Worm (Caenorhabditis elegans): ENCODE measurements around the gene pud-1.2.
"Not testable (repeated sequence)": the region's sequence is repeated elsewhere in the genome, so short reads cannot be mapped to it uniquely, and the experiment has no call there.

pud-1.2 gene

ce11 chrV:2331616-2332015 is 9.2 kb upstream of the pud-1.2 start, which contains the start of gene irld-32:
Gene irld-32, plus strand, starts transcription at chrV:2331916.
- not testable (repeated sequence) for TF ChIP-seq lsy-2 (tag; optimal IDR thresholded peaks at IDR 0.05); unc-120 (tag; optimal IDR thresholded peaks at IDR 0.05; ENCODE audit: poor library complexity, severe bottlenecking); lin-32 (GFP tag; optimal IDR thresholded peaks at IDR 0.05)

- TF ChIP-seq mep-1, zip-8, mls-2 (tag; optimal IDR thresholded peaks at IDR 0.05): not testable (repeated sequence)
Measured at ce11 chrV:2330129-2330528, 7.8 kb upstream of the pud-1.2 start, which contains the start of gene pud-1.1. Gene pud-1.1, plus strand, starts transcription at chrV:2330429.

DNA sequence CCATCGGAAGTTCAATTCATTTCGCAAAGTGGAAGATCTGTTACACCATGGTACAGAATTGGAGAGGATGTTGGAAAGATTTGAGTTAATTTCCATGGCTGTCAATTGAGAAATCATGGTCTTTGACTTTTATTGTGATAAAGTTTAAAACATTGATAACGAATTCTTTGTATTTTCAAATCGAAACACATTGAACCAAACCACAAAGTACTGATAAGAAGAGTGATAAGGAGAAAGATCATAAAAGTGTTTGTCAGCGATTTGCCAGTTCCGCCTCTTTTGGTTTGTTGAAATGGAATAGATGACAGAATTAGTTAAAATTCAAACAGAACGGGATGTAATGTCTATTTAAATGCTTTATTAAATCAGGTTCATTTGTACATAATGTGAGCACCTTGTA is 4.8 kb upstream of the pud-1.2 start:
- TF ChIP-seq nhr-76 (tag; optimal IDR thresholded peaks at IDR 0.05) = no peak
- TF ChIP-seq sem-2 (GFP tag; optimal IDR thresholded peaks at IDR 0.05) = no peak
- no peak for TF ChIP-seq ces-1 (GFP tag; optimal IDR thresholded peaks at IDR 0.05)
- TF ChIP-seq lsy-2 (tag; optimal IDR thresholded peaks at IDR 0.05) = no peak
- no peak for TF ChIP-seq unc-39 (tag; optimal IDR thresholded peaks at IDR 0.05)
- TF ChIP-seq blmp-1 (tag; optimal IDR thresholded peaks at IDR 0.05) = no peak
- TF ChIP-seq elt-3 (tag; optimal IDR thresholded peaks at IDR 0.05) = no peak
- TF ChIP-seq M03D4.4 (tag; optimal IDR thresholded peaks at IDR 0.05) = no peak
- no peak for TF ChIP-seq nhr-237 (tag; optimal IDR thresholded peaks at IDR 0.05)
- TF ChIP-seq ztf-11 (tag; optimal IDR thresholded peaks at IDR 0.05) = no peak

DNA sequence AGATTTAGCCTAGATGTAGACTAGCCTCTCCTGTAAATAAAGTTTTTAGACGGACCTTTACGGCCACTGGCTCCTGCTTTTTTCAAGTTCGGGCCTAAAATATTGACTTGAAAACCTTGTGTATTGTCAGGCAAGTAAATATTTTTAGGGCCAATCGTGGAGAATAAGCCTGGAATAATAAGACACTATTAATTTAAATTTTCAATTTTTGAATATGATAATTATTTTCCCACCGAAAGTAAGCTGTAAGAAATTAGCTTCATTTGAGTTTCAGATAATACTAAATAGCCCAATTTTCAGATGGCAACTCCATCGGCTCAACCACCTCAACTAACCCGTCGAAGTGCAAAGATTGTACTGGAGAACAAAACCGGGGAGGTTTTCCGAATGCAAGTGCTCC is 4.0 kb upstream of the pud-1.2 start, which contains the start of gene pud-4:
pud-4 (plus strand) TSS at position 301 of the 400 bp plus-strand sequence.
- TF ChIP-seq elt-1 (tag; optimal IDR thresholded peaks at IDR 0.05; ENCODE audit: borderline replicate concordance, insufficient read depth) = no peak
- no peak for TF ChIP-seq flh-1 (GFP tag; optimal IDR thresholded peaks at IDR 0.05)
- no peak for TF ChIP-seq lin-13 (tag; optimal IDR thresholded peaks at IDR 0.05)
- no peak for TF ChIP-seq unc-39 (tag; optimal IDR thresholded peaks at IDR 0.05)
- TF ChIP-seq ces-1 (GFP tag; optimal IDR thresholded peaks at IDR 0.05) = no peak
- TF ChIP-seq pha-4 (tag; optimal IDR thresholded peaks at IDR 0.05) = no peak
- no peak for TF ChIP-seq lsy-2 (tag; optimal IDR thresholded peaks at IDR 0.05)
- no peak for TF ChIP-seq mep-1 (tag; optimal IDR thresholded peaks at IDR 0.05)
- TF ChIP-seq blmp-1 (tag; optimal IDR thresholded peaks at IDR 0.05) = no peak
- TF ChIP-seq drap-1 (GFP tag; optimal IDR thresholded peaks at IDR 0.05) = no peak
- TF ChIP-seq tbx-8 (GFP tag; optimal IDR thresholded peaks at IDR 0.05) = no peak
- no peak for TF ChIP-seq M03D4.4 (tag; optimal IDR thresholded peaks at IDR 0.05)
- TF ChIP-seq ztf-11 (tag; optimal IDR thresholded peaks at IDR 0.05) = no peak
- TF ChIP-seq ceh-43 (GFP tag; optimal IDR thresholded peaks at IDR 0.05) = no peak
- TF ChIP-seq ham-2 (GFP tag; optimal IDR thresholded peaks at IDR 0.05) = no peak
- TF ChIP-seq mab-5 (tag; optimal IDR thresholded peaks at IDR 0.05) = no peak
- TF ChIP-seq nhr-28 (tag; optimal IDR thresholded peaks at IDR 0.05) = no peak
- no peak for TF ChIP-seq unc-120 (tag; optimal IDR thresholded peaks at IDR 0.05; ENCODE audit: poor library complexity, severe bottlenecking)
- TF ChIP-seq zip-8 (tag; optimal IDR thresholded peaks at IDR 0.05) = no peak

DNA sequence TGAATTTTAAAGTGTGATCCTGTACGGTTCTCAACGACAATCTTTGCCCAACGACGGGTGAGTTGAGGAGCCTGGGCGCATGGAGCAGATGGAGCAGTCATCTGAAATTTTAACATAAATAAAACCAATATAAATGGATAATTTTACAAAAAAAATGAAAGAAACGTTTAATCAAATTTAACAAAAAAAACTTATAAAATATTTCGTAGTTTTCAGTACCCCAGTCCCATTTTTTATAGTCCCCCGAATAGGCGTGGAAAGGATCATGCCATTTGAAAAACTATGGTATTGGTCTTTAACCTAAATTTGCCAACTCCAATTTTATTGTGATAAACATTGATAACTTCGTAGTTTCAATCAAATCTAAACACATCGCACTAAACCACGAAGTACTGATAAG is 2.7 kb upstream of the pud-1.2 start, which contains the start of gene pud-3:
pud-3 (minus strand) TSS at position 101 of the 400 bp plus-strand sequence.
- TF ChIP-seq pha-4 (tag; optimal IDR thresholded peaks at IDR 0.05) (no peak), flh-1 (GFP tag; optimal IDR thresholded peaks at IDR 0.05) (no peak), nhr-12 (tag; optimal IDR thresholded peaks at IDR 0.05) (no peak), nhr-2 (tag; optimal IDR thresholded peaks at IDR 0.05) (no peak), ztf-11 (tag; optimal IDR thresholded peaks at IDR 0.05) (no peak), ceh-39 (tag; optimal IDR thresholded peaks at IDR 0.05) (no peak), unc-62 (GFP tag; optimal IDR thresholded peaks at IDR 0.05) (no peak), mab-5 (tag; optimal IDR thresholded peaks at IDR 0.05) (no peak)

DNA sequence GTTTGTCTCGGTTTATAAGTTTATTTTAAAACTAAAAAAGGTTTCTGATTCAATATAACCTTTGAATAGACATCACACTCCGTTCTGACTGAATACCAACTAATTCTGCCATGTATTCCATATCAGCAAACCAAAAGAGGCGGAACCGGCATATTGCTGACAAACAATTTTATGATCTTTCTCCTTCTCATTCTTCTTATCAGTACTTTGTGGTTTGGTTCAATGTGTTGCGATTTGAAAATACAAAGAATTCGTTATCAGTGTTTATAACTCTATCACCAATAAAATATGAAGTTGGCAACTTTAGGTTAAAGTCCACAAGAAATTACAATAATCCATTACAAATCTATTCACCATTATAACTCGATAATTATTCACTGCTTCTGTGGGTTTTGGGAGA is 1.9 kb upstream of the pud-1.2 start:
- TF ChIP-seq blmp-1 (tag; optimal IDR thresholded peaks at IDR 0.05) (no peak), mls-2 (tag; optimal IDR thresholded peaks at IDR 0.05) (no peak), zip-8 (tag; optimal IDR thresholded peaks at IDR 0.05) (no peak)

Data from whole organism, mixed stage, embryonic.